Worm (Caenorhabditis elegans): ENCODE measurements around the gene W02G9.3.

ce11 chrV:2702883-2703282 lies 30.1 kb downstream of the W02G9.3 start:
- TF ChIP-seq ZK546.5 (tag; optimal IDR thresholded peaks at IDR 0.05): no peak
- no peak for TF ChIP-seq elt-1 (tag; optimal IDR thresholded peaks at IDR 0.05)
- TF ChIP-seq nhr-25 (tag; optimal IDR thresholded peaks at IDR 0.05): no peak
- TF ChIP-seq aly-2 (tag; optimal IDR thresholded peaks at IDR 0.05): no peak
- no peak for TF ChIP-seq ceh-82 (tag; optimal IDR thresholded peaks at IDR 0.05)
- TF ChIP-seq nhr-237 (tag; optimal IDR thresholded peaks at IDR 0.05): no peak
- no peak for TF ChIP-seq snpc-4 (tag; optimal IDR thresholded peaks at IDR 0.05)
- no peak for TF ChIP-seq lin-13 (GFP tag; optimal IDR thresholded peaks at IDR 0.05)
- TF ChIP-seq unc-62 (GFP tag; optimal IDR thresholded peaks at IDR 0.05): no peak
- no peak for TF ChIP-seq ztf-4 (tag; optimal IDR thresholded peaks at IDR 0.05)
- no peak for TF ChIP-seq unc-55 (GFP tag; optimal IDR thresholded peaks at IDR 0.05)
- TF ChIP-seq skn-1 (tag; optimal IDR thresholded peaks at IDR 0.05): no peak

All from whole organism, L2 larva.